Fruit fly (Drosophila melanogaster) whole organism, embryonic: ENCODE results near the gene Lcp65Ag2.

Experiments
- CG10321 ChIP-seq: fragments of 200-800 bp; sonication (Bioruptor generic); IDR thresholded peaks from 2 replicates; pipeline ENCODE4 v1.3.6; 2022; ENCODE audit warnings: missing biosample characterization, missing genetic modification characterization
- CG17328 ChIP-seq: fragments of 200-800 bp; sonication (Bioruptor generic); IDR thresholded peaks from 2 replicates; pipeline ENCODE4 v1.3.6; 2022; ENCODE audit warnings: missing biosample characterization, missing genetic modification characterization
- CG18764 ChIP-seq: fragments of 200-800 bp; sonication (Bioruptor generic); optimal IDR thresholded peaks from 3 replicates; lab custom pipeline; 2016; ENCODE audit warnings: missing biosample characterization, missing genetic modification characterization
- CG3847 ChIP-seq: fragments of 200-800 bp; sonication (Bioruptor generic); IDR thresholded peaks from 2 replicates; pipeline ENCODE4 v1.3.6; 2022; ENCODE audit warnings: missing biosample characterization, missing genetic modification characterization
- Deaf1 ChIP-seq: fragments of 200-800 bp; optimal IDR thresholded peaks from 3 replicates; lab custom pipeline; 2019; ENCODE audit warnings: missing biosample characterization, mild to moderate bottlenecking, missing genetic modification characterization, moderate library complexity
- Drgx ChIP-seq: fragments of 200-800 bp; sonication (Bioruptor generic); IDR thresholded peaks from 2 replicates; pipeline ENCODE4 v1.3.6; 2022; ENCODE audit warnings: missing biosample characterization, missing genetic modification characterization
- H2.0 ChIP-seq: fragments of 200-800 bp; sonication (Bioruptor generic); IDR thresholded peaks from 2 replicates; pipeline ENCODE4 v1.3.6; 2022; ENCODE audit warnings: missing biosample characterization, missing genetic modification characterization
- Hey ChIP-seq: fragments of 200-800 bp; sonication (Bioruptor generic); optimal IDR thresholded peaks from 3 replicates; lab custom pipeline; 2018; ENCODE audit warnings: missing biosample characterization, mild to moderate bottlenecking, missing genetic modification characterization

DNA sequence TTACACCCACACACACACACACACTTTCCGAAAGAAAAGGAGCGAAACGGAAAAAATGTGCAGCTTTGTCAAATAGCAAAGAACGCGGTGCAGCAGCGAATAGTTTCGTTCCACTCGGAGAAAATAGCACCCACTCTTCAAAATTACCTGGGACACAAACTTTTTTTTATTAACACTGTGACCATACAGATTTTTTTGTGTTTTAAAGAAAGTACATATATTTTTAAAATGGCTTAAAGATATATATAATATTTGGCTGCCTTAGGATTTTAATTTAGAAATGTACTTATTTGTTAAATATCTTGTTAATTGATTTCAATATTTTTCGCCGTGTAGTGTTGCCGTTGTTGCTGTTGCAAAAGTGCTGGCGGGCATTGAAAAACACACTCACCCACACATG is 48.9 kb downstream of the Lcp65Ag2 start:
- no peak for TF ChIP-seq CG18764
- no peak for TF ChIP-seq Hey (tag; lab: Kevin White, UChicago)
- TF ChIP-seq CG3847 (GFP tag; lab: Robert Waterston, UW): no peak
- no peak for TF ChIP-seq H2.0
- TF ChIP-seq CG10321: no peak
- no peak for TF ChIP-seq CG17328
- peak; percentile 54; the same call in 1 of the 2 replicates for TF ChIP-seq Drgx (GFP tag; lab: Robert Waterston, UW)
- TF ChIP-seq Deaf1 (tag; lab: Kevin White, UChicago): no peak
